Fruit fly (Drosophila melanogaster) whole organism: ENCODE results near the gene CG9471.

Experiments
- CG8478 ChIP-seq: fragments of >200 bp; optimal IDR thresholded peaks from 2 replicates; lab custom pipeline; 2018; ENCODE audit warnings: inconsistent platforms
- psq ChIP-seq: fragments of >200 bp; optimal IDR thresholded peaks from 2 replicates; lab custom pipeline; 2017

dm6 chr3R:9745442-9745841 lies 25.9 kb downstream of the CG9471 start:
- no peak for TF ChIP-seq psq
- TF ChIP-seq CG8478 (lab: Kevin White, UChicago), result no peak
